Worm (Caenorhabditis elegans): ENCODE results near the gene cdc-73.

The cdc-73 gene

DNA sequence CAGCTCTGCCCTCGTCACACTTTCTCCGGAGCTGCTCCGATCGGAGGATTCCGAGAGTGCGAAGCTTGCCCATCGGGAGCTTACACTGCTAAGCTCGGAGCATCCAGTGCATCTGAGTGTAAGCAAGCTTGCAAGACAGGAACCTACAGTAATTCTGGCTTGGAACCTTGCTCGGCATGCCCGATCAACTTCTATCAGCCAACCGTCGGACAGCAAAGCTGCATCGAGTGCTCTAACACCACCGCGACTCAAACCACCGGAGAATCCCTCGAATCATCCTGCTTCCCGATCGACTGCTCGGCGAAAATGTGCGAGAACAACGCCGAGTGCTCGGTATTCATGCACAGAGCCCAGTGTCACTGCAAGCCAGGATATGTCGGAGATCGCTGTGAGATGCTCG lies 38.2 kb upstream of the cdc-73 start:
- no peak for TF ChIP-seq nhr-2 (tag; optimal IDR thresholded peaks at IDR 0.05)
- TF ChIP-seq tbx-8 (GFP tag; optimal IDR thresholded peaks at IDR 0.05) = no peak
- no peak for TF ChIP-seq lin-32 (GFP tag; optimal IDR thresholded peaks at IDR 0.05)
- TF ChIP-seq hlh-1 (tag; optimal IDR thresholded peaks at IDR 0.05) = no peak

DNA sequence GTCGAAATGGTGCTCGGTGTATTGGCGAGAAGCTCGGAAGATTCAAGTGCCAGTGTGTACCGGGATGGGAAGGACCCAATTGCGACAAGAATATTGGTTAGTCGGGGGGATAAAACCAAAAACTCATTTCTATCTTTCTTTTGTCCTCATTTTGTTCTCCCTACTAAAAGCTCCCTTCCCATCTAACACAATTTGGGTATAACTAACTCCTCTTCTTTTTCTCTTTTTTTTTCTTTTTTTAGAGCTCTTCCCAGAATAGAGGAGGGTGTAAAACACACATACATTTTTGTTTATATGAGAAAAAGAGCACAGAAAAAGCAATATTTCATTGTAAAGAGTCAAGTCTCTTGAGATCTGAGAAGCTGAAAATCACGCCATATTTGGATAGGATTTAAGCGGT lies 37.2 kb upstream of the cdc-73 start:
- TF ChIP-seq lsy-2 (tag; optimal IDR thresholded peaks at IDR 0.05) (no peak), elt-1 (tag; optimal IDR thresholded peaks at IDR 0.05; ENCODE audit: borderline replicate concordance, insufficient read depth) (no peak), lin-13 (tag; optimal IDR thresholded peaks at IDR 0.05) (no peak), pha-4 (tag; optimal IDR thresholded peaks at IDR 0.05) (no peak), elt-3 (tag; optimal IDR thresholded peaks at IDR 0.05) (no peak), unc-62 (GFP tag; optimal IDR thresholded peaks at IDR 0.05) (no peak), sptf-1 (tag; optimal IDR thresholded peaks at IDR 0.05) (no peak), nhr-2 (tag; optimal IDR thresholded peaks at IDR 0.05) (no peak), ham-2 (GFP tag; optimal IDR thresholded peaks at IDR 0.05) (no peak), lin-32 (GFP tag; optimal IDR thresholded peaks at IDR 0.05) (no peak), mep-1 (tag; optimal IDR thresholded peaks at IDR 0.05) (no peak), tbx-8 (GFP tag; optimal IDR thresholded peaks at IDR 0.05) (no peak), nhr-12 (tag; optimal IDR thresholded peaks at IDR 0.05) (no peak), ceh-39 (tag; optimal IDR thresholded peaks at IDR 0.05) (no peak), ceh-83 (GFP tag; optimal IDR thresholded peaks at IDR 0.05) (no peak)

DNA sequence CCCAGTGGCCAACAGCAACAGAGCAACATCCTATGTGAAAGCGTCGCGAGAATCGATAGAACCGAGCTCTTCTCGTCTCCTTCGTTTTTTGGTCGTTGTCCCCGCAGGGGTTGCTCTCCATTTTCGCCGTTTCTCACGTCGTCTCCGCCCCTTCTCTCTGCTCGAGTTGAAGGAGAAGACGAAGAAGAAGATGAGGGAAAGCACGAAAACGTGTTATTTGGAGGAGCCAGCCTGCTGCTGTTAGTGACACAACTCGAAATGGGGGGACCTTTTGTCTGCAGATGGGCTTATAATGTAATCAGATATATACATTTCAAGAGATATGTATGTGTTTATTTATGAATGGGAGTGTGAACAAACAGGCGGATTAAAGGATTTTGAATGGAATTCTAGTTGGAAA lies 34.7 kb upstream of the cdc-73 start, which contains the start of gene W02C12.2:
W02C12.2 (minus strand) TSS at position 277 of the 400 bp plus-strand sequence.
- TF ChIP-seq nhr-76 (tag; optimal IDR thresholded peaks at IDR 0.05) = no peak
- peak; percentile 51 for TF ChIP-seq ces-1 (GFP tag; optimal IDR thresholded peaks at IDR 0.05)
- no peak for TF ChIP-seq M03D4.4 (tag; optimal IDR thresholded peaks at IDR 0.05)
- TF ChIP-seq unc-39 (tag; optimal IDR thresholded peaks at IDR 0.05) = no peak
- TF ChIP-seq elt-1 (tag; optimal IDR thresholded peaks at IDR 0.05; ENCODE audit: borderline replicate concordance, insufficient read depth) = no peak

DNA sequence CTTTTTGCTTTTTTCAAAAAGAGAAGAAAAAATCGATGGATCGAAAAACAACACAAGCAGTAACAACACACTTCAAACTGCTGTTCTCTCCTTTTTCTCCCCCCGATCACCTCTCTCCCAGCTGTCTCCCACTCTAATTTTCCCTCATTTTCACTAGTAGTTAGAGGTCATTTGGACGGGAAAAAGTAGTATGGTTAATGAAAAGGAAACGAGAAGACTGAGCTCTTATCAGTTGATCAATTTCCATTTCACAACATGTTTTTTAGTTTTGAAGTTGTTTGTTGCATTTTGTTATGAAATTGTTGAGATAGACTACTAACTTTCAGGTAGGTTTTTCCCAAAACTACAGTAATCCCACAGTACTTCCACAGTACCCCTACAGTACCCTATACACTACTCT lies 33.9 kb upstream of the cdc-73 start:
- TF ChIP-seq nhr-28 (tag; optimal IDR thresholded peaks at IDR 0.05) (no peak), snpc-4 (tag; optimal IDR thresholded peaks at IDR 0.05) (no peak), mab-5 (tag; optimal IDR thresholded peaks at IDR 0.05) (no peak), lin-32 (GFP tag; optimal IDR thresholded peaks at IDR 0.05) (no peak), ham-2 (GFP tag; optimal IDR thresholded peaks at IDR 0.05) (no peak), mep-1 (tag; optimal IDR thresholded peaks at IDR 0.05) (no peak), bed-3 (GFP tag; optimal IDR thresholded peaks at IDR 0.05) (no peak), nhr-237 (tag; optimal IDR thresholded peaks at IDR 0.05) (no peak), unc-39 (tag; optimal IDR thresholded peaks at IDR 0.05) (no peak)

DNA sequence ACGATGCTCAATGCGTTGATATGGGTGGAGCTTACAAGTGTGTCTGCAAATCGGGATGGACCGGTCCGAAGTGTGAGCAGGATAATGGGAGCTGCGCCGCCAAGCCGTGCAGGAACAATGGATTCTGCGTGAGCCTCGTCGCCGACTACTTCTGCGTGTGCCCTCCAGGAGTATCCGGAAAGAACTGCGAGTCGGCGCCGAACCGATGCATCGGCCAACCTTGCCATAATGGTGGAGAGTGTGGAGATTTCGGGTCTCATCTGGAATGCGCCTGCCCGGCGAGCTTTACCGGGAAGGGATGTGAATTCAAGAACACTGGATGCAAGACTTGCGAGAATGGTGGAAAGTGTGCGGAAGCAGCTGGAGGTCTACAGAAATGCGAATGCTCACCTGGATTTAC lies 32.5 kb upstream of the cdc-73 start:
- no peak for TF ChIP-seq nhr-76 (tag; optimal IDR thresholded peaks at IDR 0.05)
- TF ChIP-seq ceh-43 (GFP tag; optimal IDR thresholded peaks at IDR 0.05) = no peak
- no peak for TF ChIP-seq lsy-2 (tag; optimal IDR thresholded peaks at IDR 0.05)
- TF ChIP-seq flh-1 (GFP tag; optimal IDR thresholded peaks at IDR 0.05) = no peak
- no peak for TF ChIP-seq tbx-8 (GFP tag; optimal IDR thresholded peaks at IDR 0.05)
- no peak for TF ChIP-seq ces-1 (GFP tag; optimal IDR thresholded peaks at IDR 0.05)
- no peak for TF ChIP-seq ztf-11 (tag; optimal IDR thresholded peaks at IDR 0.05)
- no peak for TF ChIP-seq elt-3 (tag; optimal IDR thresholded peaks at IDR 0.05)
- TF ChIP-seq nhr-2 (tag; optimal IDR thresholded peaks at IDR 0.05) = no peak
- no peak for TF ChIP-seq unc-120 (tag; optimal IDR thresholded peaks at IDR 0.05; ENCODE audit: poor library complexity, severe bottlenecking)
- TF ChIP-seq lin-32 (GFP tag; optimal IDR thresholded peaks at IDR 0.05) = no peak
- no peak for TF ChIP-seq unc-62 (GFP tag; optimal IDR thresholded peaks at IDR 0.05)
- TF ChIP-seq cnd-1 (tag; optimal IDR thresholded peaks at IDR 0.05) = no peak
- TF ChIP-seq lin-13 (tag; optimal IDR thresholded peaks at IDR 0.05) = no peak
- no peak for TF ChIP-seq ceh-83 (GFP tag; optimal IDR thresholded peaks at IDR 0.05)

DNA sequence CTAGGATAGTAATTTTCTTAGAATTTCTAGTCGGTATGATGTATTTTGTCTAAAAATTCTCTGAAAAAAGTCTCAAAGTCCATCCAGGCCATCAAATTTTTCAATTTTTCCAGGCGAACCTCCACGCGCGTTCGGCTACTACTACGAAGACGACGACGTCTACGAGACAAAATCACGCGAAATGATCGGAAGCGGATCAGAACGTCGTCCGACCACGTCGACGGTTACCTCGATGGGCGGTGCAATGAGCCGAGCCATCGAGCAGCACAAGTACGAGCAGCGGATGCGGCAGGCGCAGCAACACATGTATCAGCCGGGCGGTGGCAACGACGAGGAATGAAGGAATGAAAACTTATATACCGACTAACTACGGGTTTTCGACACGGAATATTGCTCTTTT lies 28.8 kb upstream of the cdc-73 start:
- no peak for TF ChIP-seq nhr-12 (tag; optimal IDR thresholded peaks at IDR 0.05)
- no peak for TF ChIP-seq hlh-1 (tag; optimal IDR thresholded peaks at IDR 0.05)
- no peak for TF ChIP-seq ceh-83 (GFP tag; optimal IDR thresholded peaks at IDR 0.05)
- no peak for TF ChIP-seq mls-2 (tag; optimal IDR thresholded peaks at IDR 0.05)
- TF ChIP-seq sptf-1 (tag; optimal IDR thresholded peaks at IDR 0.05) = no peak
- TF ChIP-seq unc-62 (GFP tag; optimal IDR thresholded peaks at IDR 0.05) = no peak
- no peak for TF ChIP-seq elt-3 (tag; optimal IDR thresholded peaks at IDR 0.05)
- TF ChIP-seq nhr-2 (tag; optimal IDR thresholded peaks at IDR 0.05) = no peak
- TF ChIP-seq cnd-1 (tag; optimal IDR thresholded peaks at IDR 0.05) = no peak
- no peak for TF ChIP-seq ceh-39 (tag; optimal IDR thresholded peaks at IDR 0.05)
- no peak for TF ChIP-seq flh-1 (GFP tag; optimal IDR thresholded peaks at IDR 0.05)
- TF ChIP-seq sem-2 (GFP tag; optimal IDR thresholded peaks at IDR 0.05) = no peak
- TF ChIP-seq ham-2 (GFP tag; optimal IDR thresholded peaks at IDR 0.05) = no peak
- no peak for TF ChIP-seq zip-8 (tag; optimal IDR thresholded peaks at IDR 0.05)
- TF ChIP-seq lin-13 (tag; optimal IDR thresholded peaks at IDR 0.05) = no peak
- TF ChIP-seq pha-4 (tag; optimal IDR thresholded peaks at IDR 0.05) = no peak
- TF ChIP-seq tbx-8 (GFP tag; optimal IDR thresholded peaks at IDR 0.05) = no peak
- no peak for TF ChIP-seq blmp-1 (tag; optimal IDR thresholded peaks at IDR 0.05)
- TF ChIP-seq ces-1 (GFP tag; optimal IDR thresholded peaks at IDR 0.05) = no peak
